Fruit fly (Drosophila melanogaster): ENCODE results near the gene Vps60.
A peak's percentile ranks its signal among the peaks of the same experiment; 100 is the strongest.

Gene Vps60

DNA sequence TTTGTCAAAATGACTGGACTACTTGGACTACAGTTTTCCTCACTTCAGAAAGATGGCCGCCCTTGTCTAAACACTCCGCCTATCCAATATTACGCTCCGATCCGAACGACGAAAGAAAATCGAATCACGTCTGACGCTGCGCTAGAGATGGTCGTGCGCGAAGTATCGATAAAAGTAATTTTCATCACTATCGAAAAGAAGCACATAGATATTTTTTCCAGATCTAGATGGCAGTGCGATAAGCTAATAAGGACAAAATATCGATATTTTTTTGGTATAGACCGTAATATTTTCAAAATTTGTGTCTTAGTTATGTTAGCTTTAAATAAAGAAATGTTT lies 23.4 kb upstream of the Vps60 start, which contains the start of gene Pep:
Gene Pep (minus strand): TSS at position 131 of the 339 bp plus-strand sequence.
- TF ChIP-seq az2 (GFP tag; optimal IDR thresholded peaks at IDR 0.05) (no peak), Hand (GFP tag; optimal IDR thresholded peaks at IDR 0.05) (peak; percentile 12), CG10431 (GFP tag; optimal IDR thresholded peaks at IDR 0.05) (no peak), slp2 (GFP tag; optimal IDR thresholded peaks at IDR 0.05) (no peak), bsh (GFP tag; optimal IDR thresholded peaks at IDR 0.05) (peak in 1 of 2 experiments; percentile 16), CG3838 (GFP tag; optimal IDR thresholded peaks at IDR 0.05) (no peak), Atf6 (GFP tag; IDR thresholded peaks at IDR 0.05) (no peak; the same call in 1 of the 2 replicates), CG33557 (GFP tag; optimal IDR thresholded peaks at IDR 0.05) (no peak), pho (GFP tag; optimal IDR thresholded peaks at IDR 0.05) (peak; percentile 12), Hsf (GFP tag; optimal IDR thresholded peaks at IDR 0.05) (peak; percentile 11), CG10462 (GFP tag; optimal IDR thresholded peaks at IDR 0.05) (peak; percentile 66), Nf-YC (tag; optimal IDR thresholded peaks at IDR 0.05) (no peak), CG18262 (tag; optimal IDR thresholded peaks at IDR 0.05) (peak; percentile 34), Sox102F (GFP tag; optimal IDR thresholded peaks at IDR 0.05) (no peak), nau (GFP tag; optimal IDR thresholded peaks at IDR 0.05) (no peak), bab2 (GFP tag; optimal IDR thresholded peaks at IDR 0.05) (peak; percentile 16), gem (tag; optimal IDR thresholded peaks at IDR 0.05) (peak; percentile 34), ase (GFP tag; IDR thresholded peaks at IDR 0.05) (no peak), CG7271 (tag; optimal IDR thresholded peaks at IDR 0.05) (peak; percentile 61), fd102C (GFP tag; optimal IDR thresholded peaks at IDR 0.05) (no peak), CG1233 (GFP tag; optimal IDR thresholded peaks at IDR 0.05) (peak; percentile 35), kay (GFP tag; optimal IDR thresholded peaks at IDR 0.05) (peak; percentile 43), Atf3 (GFP tag; optimal IDR thresholded peaks at IDR 0.05) (no peak), zen2 (GFP tag; IDR thresholded peaks at IDR 0.05; ENCODE audit: partially characterized antibody) (peak; percentile 99; the same call in 2 of the 3 replicates), Mes4 (GFP tag; optimal IDR thresholded peaks at IDR 0.05) (no peak), CG31388 (GFP tag; optimal IDR thresholded peaks at IDR 0.05) (no peak), hth (optimal IDR thresholded peaks at IDR 0.05) (no peak), Xrp1 (GFP tag; IDR thresholded peaks at IDR 0.05) (peak; percentile 24; the same call in 1 of the 2 replicates), CG13894 (tag; optimal IDR thresholded peaks at IDR 0.05) (peak; percentile 67), CG1792 (GFP tag; optimal IDR thresholded peaks at IDR 0.05) (no peak), Dip3 (GFP tag; optimal IDR thresholded peaks at IDR 0.05) (no peak), CG33213 (GFP tag; optimal IDR thresholded peaks at IDR 0.05) (peak; percentile 70), prd (optimal IDR thresholded peaks at IDR 0.05) (no peak), prd (GFP tag; IDR thresholded peaks at IDR 0.05) (no peak), z (GFP tag; IDR thresholded peaks at IDR 0.05) (no peak), CG15479 (GFP tag; optimal IDR thresholded peaks at IDR 0.05) (no peak), CG16863 (GFP tag; optimal IDR thresholded peaks at IDR 0.05) (no peak), seq (GFP tag; IDR thresholded peaks at IDR 0.05) (no peak), ranshi (GFP tag; IDR thresholded peaks at IDR 0.05) (no peak; the same call in 1 of the 2 replicates), Lim3 (GFP tag; IDR thresholded peaks at IDR 0.05) (no peak), Awh (GFP tag; IDR thresholded peaks at IDR 0.05) (no peak), Lhr (GFP tag; optimal IDR thresholded peaks at IDR 0.05) (peak; percentile 59), Ada2b (GFP tag; IDR thresholded peaks at IDR 0.05) (no peak), nerfin-1 (tag; optimal IDR thresholded peaks at IDR 0.05) (no peak), CG13624 (GFP tag; optimal IDR thresholded peaks at IDR 0.05) (peak; percentile 81), Rx (GFP tag; IDR thresholded peaks at IDR 0.05) (no peak), CG9797 (GFP tag; optimal IDR thresholded peaks at IDR 0.05) (peak; percentile 39), NFAT (GFP tag; IDR thresholded peaks at IDR 0.05) (no peak), CG8924 (tag; optimal IDR thresholded peaks at IDR 0.05) (peak; percentile 60), yki (optimal IDR thresholded peaks at IDR 0.05) (no peak), HLHmδ (GFP tag; optimal IDR thresholded peaks at IDR 0.05) (no peak), CG2889 (GFP tag; IDR thresholded peaks at IDR 0.05) (no peak), emc (GFP tag; optimal IDR thresholded peaks at IDR 0.05) (no peak)

Measured in whole organism, embryonic.